Worm (Caenorhabditis elegans): ENCODE data around the gene srh-296.

The srh-296 gene

DNA sequence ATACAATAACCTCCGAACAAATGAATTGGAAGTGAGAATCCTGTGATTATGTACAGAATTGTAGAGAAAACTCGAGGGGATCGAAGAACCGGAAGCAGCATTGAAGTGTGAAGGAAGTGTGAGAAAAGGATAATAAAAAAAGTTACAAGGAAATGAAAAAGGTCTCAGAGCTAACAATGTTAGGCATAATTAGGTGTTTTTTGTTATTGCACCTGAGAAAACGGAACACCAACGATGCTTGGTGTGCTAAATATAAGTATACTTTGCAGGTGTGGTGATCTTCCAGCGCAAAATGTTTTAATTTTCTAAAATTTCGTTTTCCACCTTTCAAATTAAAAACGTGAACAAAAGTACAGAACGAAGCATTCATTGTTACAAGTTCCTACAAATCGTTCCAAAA lies 34.0 kb downstream of the srh-296 start, which contains the start of gene srh-286:
Gene srh-286, minus strand, starts transcription at position 101 of the 400 bp plus-strand sequence.
- TF ChIP-seq tra-4 (tag; optimal IDR thresholded peaks at IDR 0.05), result no peak
- no peak for TF ChIP-seq flt-1 (GFP tag; IDR thresholded peaks at IDR 0.05)
- TF ChIP-seq tbx-11 (GFP tag; IDR thresholded peaks at IDR 0.05), result no peak
- TF ChIP-seq ceh-36 (tag; optimal IDR thresholded peaks at IDR 0.05), result no peak
- no peak for TF ChIP-seq hmbx-1 (tag; optimal IDR thresholded peaks at IDR 0.05)
- TF ChIP-seq B0310.2 (tag; optimal IDR thresholded peaks at IDR 0.05), result no peak
- TF ChIP-seq hnd-1 (tag; optimal IDR thresholded peaks at IDR 0.05), result no peak
- no peak for TF ChIP-seq scrt-1 (GFP tag; IDR thresholded peaks at IDR 0.05)
- no peak for TF ChIP-seq ama-1 (optimal IDR thresholded peaks at IDR 0.05)
- no peak for TF ChIP-seq sea-1 (GFP tag; conservative IDR thresholded peaks at IDR 0.05)
- TF ChIP-seq hmg-4 (GFP tag; optimal IDR thresholded peaks at IDR 0.05), result no peak
- no peak for TF ChIP-seq ceh-13 (GFP tag; optimal IDR thresholded peaks at IDR 0.05)
- TF ChIP-seq tbx-37 (GFP tag; conservative IDR thresholded peaks at IDR 0.05), result no peak
- no peak for TF ChIP-seq pes-1 (GFP tag; IDR thresholded peaks at IDR 0.05)
- no peak for TF ChIP-seq ets-7 (tag; optimal IDR thresholded peaks at IDR 0.05)
- TF ChIP-seq aly-1 (tag; optimal IDR thresholded peaks at IDR 0.05), result no peak

DNA sequence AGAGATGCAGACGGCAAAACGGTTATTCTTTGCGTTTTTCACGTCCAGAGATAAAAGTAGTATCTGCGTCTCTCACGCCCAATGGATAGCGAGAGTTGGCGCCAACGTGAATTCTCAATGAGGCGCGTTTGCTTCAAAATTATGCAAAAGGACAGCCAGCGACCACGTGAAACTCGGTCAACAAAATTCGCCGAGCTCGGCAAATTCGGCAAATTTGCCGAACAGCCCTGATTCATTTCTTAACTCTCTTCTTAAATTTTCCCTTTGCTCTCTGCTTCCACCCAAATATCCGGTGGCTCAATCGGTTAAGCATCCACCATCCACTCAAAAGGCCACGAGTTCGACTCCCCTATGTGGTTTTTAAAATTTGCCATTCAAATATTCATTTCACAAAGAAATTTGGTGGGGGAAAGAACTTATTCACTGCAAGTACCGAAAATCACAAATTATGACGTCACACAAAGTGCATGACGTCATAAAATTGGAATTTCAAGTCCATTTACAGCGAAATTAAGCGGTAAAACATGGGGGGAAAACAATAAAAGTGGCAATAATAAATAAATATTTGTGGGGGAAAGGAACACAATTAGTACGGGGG lies 35.3 kb downstream of the srh-296 start:
- no peak for TF ChIP-seq tra-4 (tag; optimal IDR thresholded peaks at IDR 0.05)
- no peak for TF ChIP-seq ceh-13 (GFP tag; optimal IDR thresholded peaks at IDR 0.05)
- TF ChIP-seq pes-1 (GFP tag; IDR thresholded peaks at IDR 0.05), result no peak
- TF ChIP-seq F13C5.2 (tag; optimal IDR thresholded peaks at IDR 0.05), result no peak
- no peak for TF ChIP-seq tbx-37 (GFP tag; conservative IDR thresholded peaks at IDR 0.05)
- TF ChIP-seq hmg-4 (GFP tag; optimal IDR thresholded peaks at IDR 0.05), result no peak

DNA sequence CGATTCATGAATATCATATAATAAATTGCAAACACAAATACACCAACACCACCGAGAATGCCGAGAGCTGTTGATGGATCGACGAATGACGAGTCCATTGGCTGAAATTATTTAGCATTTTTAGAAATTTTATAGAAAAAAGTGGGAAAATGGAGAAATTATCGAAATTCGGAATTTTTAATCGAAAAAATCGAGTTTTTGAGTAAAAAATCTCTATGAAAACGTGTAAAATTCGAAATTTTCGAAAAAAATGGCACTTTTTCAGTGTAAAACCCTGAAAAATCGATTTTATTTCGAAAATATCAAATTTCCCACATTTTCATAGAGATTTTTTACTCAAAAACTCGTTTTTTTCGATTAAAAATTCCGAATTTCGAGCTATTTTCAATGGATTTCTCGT lies 45.7 kb downstream of the srh-296 start, which contains the start of gene tcc-1:
Gene tcc-1, minus strand, starts transcription at position 101 of the 400 bp plus-strand sequence.
- TF ChIP-seq hnd-1 (tag; optimal IDR thresholded peaks at IDR 0.05) (no peak), tbx-11 (GFP tag; IDR thresholded peaks at IDR 0.05) (no peak), B0310.2 (tag; optimal IDR thresholded peaks at IDR 0.05) (no peak), ceh-13 (GFP tag; optimal IDR thresholded peaks at IDR 0.05) (no peak), ceh-36 (tag; optimal IDR thresholded peaks at IDR 0.05) (no peak), tra-4 (tag; optimal IDR thresholded peaks at IDR 0.05) (no peak), pes-1 (GFP tag; IDR thresholded peaks at IDR 0.05) (no peak), sea-1 (GFP tag; conservative IDR thresholded peaks at IDR 0.05) (no peak), tbx-37 (GFP tag; conservative IDR thresholded peaks at IDR 0.05) (no peak), flt-1 (GFP tag; IDR thresholded peaks at IDR 0.05) (no peak), hmg-4 (GFP tag; optimal IDR thresholded peaks at IDR 0.05) (no peak), scrt-1 (GFP tag; IDR thresholded peaks at IDR 0.05) (no peak), ets-7 (tag; optimal IDR thresholded peaks at IDR 0.05) (no peak), aly-1 (tag; optimal IDR thresholded peaks at IDR 0.05) (no peak), ama-1 (optimal IDR thresholded peaks at IDR 0.05) (no peak)

DNA sequence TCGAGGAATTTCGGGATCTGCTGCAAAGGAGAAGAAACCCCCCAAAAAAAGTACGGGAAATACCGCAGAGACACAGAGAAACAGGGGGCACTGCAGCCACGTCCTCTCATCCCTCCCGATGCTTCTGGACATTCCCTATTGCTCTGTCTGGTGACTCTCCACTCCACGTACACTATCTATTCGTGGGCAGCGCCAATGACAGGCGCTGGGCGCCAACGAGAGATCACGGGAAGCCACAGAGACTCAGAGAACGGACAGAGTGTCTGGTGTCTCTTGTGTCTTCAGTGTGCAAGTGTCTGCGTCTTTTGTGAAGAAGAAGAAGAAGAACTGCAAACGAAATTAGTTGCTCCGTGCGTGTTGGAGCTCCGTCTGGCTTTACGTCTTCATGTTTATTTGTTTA lies 47.7 kb downstream of the srh-296 start:
- peak; percentile 25; the same call in 1 of the 2 replicates for TF ChIP-seq tbx-37 (GFP tag; conservative IDR thresholded peaks at IDR 0.05)
- TF ChIP-seq ama-1 (optimal IDR thresholded peaks at IDR 0.05), result no peak

- TF ChIP-seq flt-1 (GFP tag; IDR thresholded peaks at IDR 0.05), result no peak
- TF ChIP-seq sea-1 (GFP tag; conservative IDR thresholded peaks at IDR 0.05), result no peak
Observed at ce11 chrV:17859065-17859464, 48.9 kb downstream of the srh-296 start.

DNA sequence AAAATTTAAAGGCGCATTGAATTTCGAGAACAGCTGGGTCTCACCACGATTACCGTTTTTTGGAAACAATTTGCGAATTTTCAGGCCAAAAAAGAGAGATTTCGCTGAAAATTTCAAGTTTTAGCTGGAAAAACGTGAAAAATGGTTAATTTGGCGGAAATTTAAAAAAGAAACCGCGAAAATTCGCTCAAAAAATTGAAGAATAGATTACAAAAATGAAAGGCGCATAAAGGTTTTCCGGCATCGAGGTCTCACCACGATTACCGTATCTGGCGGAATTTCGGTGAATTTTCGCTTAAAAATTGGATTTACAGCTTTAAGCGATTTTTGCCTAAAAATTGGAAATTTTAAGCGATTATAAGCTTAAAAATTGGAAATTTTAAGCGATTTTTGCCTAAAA lies 49.4 kb downstream of the srh-296 start:
- TF ChIP-seq hnd-1 (tag; optimal IDR thresholded peaks at IDR 0.05) (no peak), hmbx-1 (tag; optimal IDR thresholded peaks at IDR 0.05) (no peak), tra-4 (tag; optimal IDR thresholded peaks at IDR 0.05) (no peak)

All from whole organism, early embryonic.